Fruit fly (Drosophila melanogaster) Kc167 (cell line): Measurements from ENCODE around the gene CG5646.

ENCODE experiments used
- Sin3A ChIP-seq: fragments of >200 bp; optimal IDR thresholded peaks from 2 replicates; lab custom pipeline; 2018; ENCODE audit warnings: missing external identifiers
- psq ChIP-seq: fragments of >200 bp; optimal IDR thresholded peaks from 2 replicates; lab custom pipeline; 2017; ENCODE audit warnings: missing external identifiers
- ttk ChIP-seq: sonication (Bioruptor generic); optimal IDR thresholded peaks from 2 replicates; lab custom pipeline; 2017; ENCODE audit warnings: missing external identifiers

dm6 chr3R:27519879-27520278, 41.2 kb downstream of the CG5646 start:
- TF ChIP-seq psq (lab: Kevin White, UChicago) (no peak), ttk (lab: Kevin White, UChicago) (no peak), Sin3A (lab: Kevin White, UChicago) (no peak)
